In genomic region chrIII:1419146-1419636, ce11 we compare ENCODE assay signal across 3 worm cellular contexts.
TF ChIP-seq lines count a peak whose summit lies in the region.

Y82E9BR.3 (plus strand) TSS chrIII:1419196.

TF ChIP-seq in whole organism, L1 larva, 84 proteins besides CTCF, POLR2A, EP300 and RAD21:
- TF ChIP-seq mab-9 (GFP tag; IDR thresholded peaks at IDR 0.05; lab: Robert Waterston, UW) (peak; percentile 11; the same call in 1 of the 2 replicates), skn-1 (tag; optimal IDR thresholded peaks at IDR 0.05; lab: Kevin White, UChicago) (no peak)

TF ChIP-seq in whole organism, L4 larva, 104 proteins besides CTCF, POLR2A, EP300 and RAD21:
- TF ChIP-seq ztf-11 (tag; optimal IDR thresholded peaks at IDR 0.05; lab: Kevin White, UChicago), result no peak
- peak; percentile 27; the same call in 1 of the 2 replicates for TF ChIP-seq lim-7 (GFP tag; IDR thresholded peaks at IDR 0.05; lab: Robert Waterston, UW)
- peak; percentile 94 for TF ChIP-seq set-16 (GFP tag; IDR thresholded peaks at IDR 0.05; lab: Robert Waterston, UW)
- no peak for TF ChIP-seq pqm-1 (tag; optimal IDR thresholded peaks at IDR 0.05; lab: Kevin White, UChicago)
- no peak for TF ChIP-seq D1046.2 (GFP tag; IDR thresholded peaks at IDR 0.05; lab: Robert Waterston, UW)
- TF ChIP-seq ZK337.2 (GFP tag; IDR thresholded peaks at IDR 0.05; lab: Robert Waterston, UW), result no peak
- no peak for TF ChIP-seq spr-3 (GFP tag; optimal IDR thresholded peaks at IDR 0.05; lab: Kevin White, UChicago)
- TF ChIP-seq aha-1 (tag; lab: Kevin White, UChicago), result peak; percentile 41
- TF ChIP-seq gei-8 (GFP tag; optimal IDR thresholded peaks at IDR 0.05; lab: Kevin White, UChicago), result no peak
- TF ChIP-seq snpc-1.2 (GFP tag; IDR thresholded peaks at IDR 0.05; lab: Robert Waterston, UW), result 0 out of 2 replicates have a peak, but pooled peaks have one; percentile 14
- no peak for TF ChIP-seq dpl-1 (GFP tag; optimal IDR thresholded peaks at IDR 0.05; lab: Kevin White, UChicago)

TF ChIP-seq in whole organism, young adult, 124 proteins besides CTCF, POLR2A, EP300 and RAD21:
- TF ChIP-seq rcor-1 (GFP tag; IDR thresholded peaks at IDR 0.05; lab: Robert Waterston, UW) (peak; percentile 9; the same call in 1 of the 2 replicates), Y53G8AR.9 (GFP tag; conservative IDR thresholded peaks at IDR 0.05; lab: Robert Waterston, UW) (no peak), ceh-91 (GFP tag; IDR thresholded peaks at IDR 0.05; lab: Robert Waterston, UW) (no peak), egrh-3 (GFP tag; IDR thresholded peaks at IDR 0.05; lab: Robert Waterston, UW) (peak; percentile 93), madf-3 (GFP tag; IDR thresholded peaks at IDR 0.05; lab: Robert Waterston, UW) (peak; percentile 79), F39B2.1 (GFP tag; IDR thresholded peaks at IDR 0.05; lab: Robert Waterston, UW) (peak; percentile 49; the same call in 1 of the 2 replicates), ceh-40 (GFP tag; IDR thresholded peaks at IDR 0.05; lab: Robert Waterston, UW) (0 out of 2 replicates have a peak, but pooled peaks have one; percentile 3), zfh-2 (GFP tag; conservative IDR thresholded peaks at IDR 0.05; lab: Robert Waterston, UW) (peak; percentile 87)
TF ChIP-seq in whole organism, young adult: peak in this region for 6.
